Fruit fly (Drosophila melanogaster) whole organism, embryonic: Measurements from ENCODE around the gene Rnf146.

Experiments
- Adf1 ChIP-seq: fragments of 200-800 bp; sonication (Bioruptor generic); IDR thresholded peaks from 2 replicates; pipeline ENCODE4 v1.3.6; 2022; ENCODE audit warnings: missing biosample characterization, missing genetic modification characterization
- Asciz ChIP-seq: fragments of 200-800 bp; sonication (Bioruptor generic); optimal IDR thresholded peaks from 2 replicates; lab custom pipeline; 2017; ENCODE audit warnings: missing biosample characterization, mild to moderate bottlenecking, missing genetic modification characterization, missing genetic modification reagents
- B-H2 ChIP-seq: fragments of 200-800 bp; sonication (Bioruptor generic); optimal IDR thresholded peaks from 2 replicates; lab custom pipeline; 2018; ENCODE audit warnings: missing biosample characterization, mild to moderate bottlenecking, missing genetic modification characterization
- CG10462 ChIP-seq: fragments of 200-800 bp; sonication (Bioruptor generic); optimal IDR thresholded peaks from 2 replicates; lab custom pipeline; 2016; ENCODE audit warnings: missing biosample characterization, missing genetic modification characterization
- CG11456 ChIP-seq: fragments of 200-800 bp; sonication (Bioruptor generic); IDR thresholded peaks from 3 replicates; pipeline ENCODE4 v1.3.6; 2022; ENCODE audit warnings: missing biosample characterization, missing genetic modification characterization
- CG1233 ChIP-seq: fragments of 200-800 bp; sonication (Bioruptor generic); optimal IDR thresholded peaks from 4 replicates; lab custom pipeline; 2018; ENCODE audit warnings: missing biosample characterization, mild to moderate bottlenecking, missing genetic modification characterization
- CG15269 ChIP-seq: fragments of 200-800 bp; sonication (Bioruptor generic); optimal IDR thresholded peaks from 2 replicates; lab custom pipeline; 2018; ENCODE audit warnings: missing biosample characterization, mild to moderate bottlenecking, missing genetic modification characterization, moderate library complexity
- CG1529 ChIP-seq: fragments of 200-800 bp; sonication (Bioruptor generic); optimal IDR thresholded peaks from 3 replicates; lab custom pipeline; 2018; ENCODE audit warnings: missing biosample characterization, missing genetic modification characterization
- CG2116 ChIP-seq: fragments of 200-800 bp; sonication (Bioruptor generic); optimal IDR thresholded peaks from 3 replicates; lab custom pipeline; 2018; ENCODE audit warnings: missing biosample characterization, mild to moderate bottlenecking, missing genetic modification characterization
- CG3281 ChIP-seq: fragments of 200-800 bp; sonication (Bioruptor generic); optimal IDR thresholded peaks from 3 replicates; lab custom pipeline; 2017; ENCODE audit warnings: missing biosample characterization, mild to moderate bottlenecking, missing genetic modification characterization
- CG34376 ChIP-seq: fragments of 200-800 bp; sonication (Bioruptor generic); optimal IDR thresholded peaks from 2 replicates; lab custom pipeline; 2018; ENCODE audit warnings: missing biosample characterization, mild to moderate bottlenecking, missing genetic modification characterization
- CG3847 ChIP-seq: fragments of 200-800 bp; sonication (Bioruptor generic); IDR thresholded peaks from 2 replicates; pipeline ENCODE4 v1.3.6; 2022; ENCODE audit warnings: missing biosample characterization, missing genetic modification characterization
- CG4328 ChIP-seq: fragments of 200-800 bp; sonication (Bioruptor generic); optimal IDR thresholded peaks from 3 replicates; lab custom pipeline; 2017; ENCODE audit warnings: missing biosample characterization, missing genetic modification reagents, missing genetic modification characterization
- CG7745 ChIP-seq: fragments of 200-800 bp; sonication (Bioruptor generic); optimal IDR thresholded peaks from 2 replicates; lab custom pipeline; 2018; ENCODE audit warnings: missing biosample characterization, mild to moderate bottlenecking, missing genetic modification characterization, moderate library complexity
- CG7786 ChIP-seq: fragments of 200-800 bp; sonication (Bioruptor generic); optimal IDR thresholded peaks from 2 replicates; lab custom pipeline; 2016; ENCODE audit warnings: missing biosample characterization, missing genetic modification characterization
- Doc2 ChIP-seq: fragments of 200-800 bp; sonication (Bioruptor generic); IDR thresholded peaks from 2 replicates; pipeline ENCODE4 v1.3.6; 2022; ENCODE audit warnings: missing biosample characterization, missing genetic modification characterization
- Fer1 ChIP-seq: fragments of 200-800 bp; sonication (Bioruptor generic); optimal IDR thresholded peaks from 2 replicates; lab custom pipeline; 2017; ENCODE audit warnings: missing biosample characterization, mild to moderate bottlenecking, missing genetic modification characterization
- Fer2 ChIP-seq: fragments of 200-800 bp; sonication (Bioruptor generic); optimal IDR thresholded peaks from 2 replicates; lab custom pipeline; 2018; ENCODE audit warnings: missing biosample characterization, mild to moderate bottlenecking, missing genetic modification characterization, moderate library complexity
- Fer3 ChIP-seq: fragments of 200-800 bp; sonication (Bioruptor generic); optimal IDR thresholded peaks from 2 replicates; lab custom pipeline; 2018; ENCODE audit warnings: missing biosample characterization, mild to moderate bottlenecking, missing genetic modification characterization, moderate library complexity
- H2.0 ChIP-seq: fragments of 200-800 bp; sonication (Bioruptor generic); IDR thresholded peaks from 2 replicates; pipeline ENCODE4 v1.3.6; 2022; ENCODE audit warnings: missing biosample characterization, missing genetic modification characterization
- HHEX ChIP-seq: fragments of 200-800 bp; sonication (Bioruptor generic); optimal IDR thresholded peaks from 3 replicates; lab custom pipeline; 2017; ENCODE audit warnings: missing biosample characterization, mild to moderate bottlenecking, missing genetic modification characterization, missing genetic modification reagents
- Hmr ChIP-seq: fragments of 200-800 bp; sonication (Bioruptor generic); optimal IDR thresholded peaks from 3 replicates; lab custom pipeline; 2017; ENCODE audit warnings: mild to moderate bottlenecking, missing biosample characterization, missing genetic modification reagents, missing genetic modification characterization
- Hr3 ChIP-seq: fragments of 200-800 bp; sonication (Bioruptor generic); optimal IDR thresholded peaks from 3 replicates; lab custom pipeline; 2016; ENCODE audit warnings: missing biosample characterization, missing genetic modification characterization
- Jarid2 ChIP-seq: fragments of 200-800 bp; sonication (Bioruptor generic); optimal IDR thresholded peaks from 3 replicates; lab custom pipeline; 2017; ENCODE audit warnings: mild to moderate bottlenecking, missing biosample characterization, missing genetic modification reagents, missing genetic modification characterization
- NC2β ChIP-seq: fragments of 200-800 bp; sonication (Bioruptor generic); optimal IDR thresholded peaks from 2 replicates; lab custom pipeline; 2016; ENCODE audit warnings: missing biosample characterization, missing genetic modification characterization
- NfI ChIP-seq: fragments of 200-800 bp; sonication (Bioruptor generic); optimal IDR thresholded peaks from 3 replicates; lab custom pipeline; 2018; ENCODE audit warnings: missing biosample characterization, mild to moderate bottlenecking, missing genetic modification characterization, moderate library complexity
- Pdp1 ChIP-seq, 2 experiments: fragments of 200-800 bp; sonication (Bioruptor generic); optimal IDR thresholded peaks; 3 replicates each; lab custom pipeline; 2016; ENCODE audit warnings: missing biosample characterization in 2 of 2, missing genetic modification characterization in 2 of 2, mild to moderate bottlenecking in 1 of 2, moderate library complexity in 1 of 2
- ab ChIP-seq: fragments of 200-800 bp; sonication (Bioruptor generic); optimal IDR thresholded peaks from 2 replicates; lab custom pipeline; 2016; ENCODE audit warnings: missing biosample characterization, missing genetic modification characterization
- abd-A ChIP-seq: fragments of 200-800 bp; sonication (Bioruptor generic); optimal IDR thresholded peaks from 3 replicates; lab custom pipeline; 2019; ENCODE audit warnings: missing biosample characterization, mild to moderate bottlenecking, missing genetic modification characterization, moderate library complexity
- btn ChIP-seq: fragments of 200-800 bp; sonication (Bioruptor generic); optimal IDR thresholded peaks from 2 replicates; lab custom pipeline; 2016; ENCODE audit warnings: missing biosample characterization, missing genetic modification characterization
- chm ChIP-seq: fragments of 200-800 bp; sonication (Bioruptor generic); IDR thresholded peaks from 2 replicates; pipeline ENCODE4 v1.3.6; 2022; ENCODE audit warnings: missing biosample characterization, missing genetic modification characterization
- ci ChIP-seq: fragments of 200-800 bp; sonication (Bioruptor generic); IDR thresholded peaks from 3 replicates; pipeline ENCODE4 v1.3.6; 2022; ENCODE audit warnings: missing biosample characterization, missing genetic modification characterization
- danr ChIP-seq: fragments of 200-800 bp; sonication (Bioruptor generic); IDR thresholded peaks from 2 replicates; pipeline ENCODE4 v1.3.6; 2022; ENCODE audit warnings: missing biosample characterization, missing genetic modification characterization
- gro ChIP-seq: fragments of 200-800 bp; sonication (Bioruptor generic); optimal IDR thresholded peaks from 2 replicates; lab custom pipeline; 2016; ENCODE audit warnings: missing biosample characterization, missing genetic modification characterization
- gsb ChIP-seq: fragments of 200-800 bp; sonication (Bioruptor generic); IDR thresholded peaks from 2 replicates; pipeline ENCODE4 v1.3.6; 2022; ENCODE audit warnings: missing biosample characterization, missing genetic modification characterization
- gsb-n ChIP-seq: fragments of 200-800 bp; sonication (Bioruptor generic); optimal IDR thresholded peaks from 3 replicates; lab custom pipeline; 2018; ENCODE audit warnings: missing biosample characterization, mild to moderate bottlenecking, missing genetic modification characterization
- peb ChIP-seq: fragments of 200-800 bp; sonication (Bioruptor generic); IDR thresholded peaks from 2 replicates; pipeline ENCODE4 v1.3.6; 2022; ENCODE audit warnings: missing biosample characterization, missing genetic modification characterization
- phol ChIP-seq: fragments of 200-800 bp; sonication (Bioruptor generic); optimal IDR thresholded peaks from 3 replicates; lab custom pipeline; 2018; ENCODE audit warnings: missing biosample characterization, mild to moderate bottlenecking, missing genetic modification characterization, moderate library complexity
- pita ChIP-seq: fragments of 200-800 bp; sonication (Bioruptor generic); optimal IDR thresholded peaks from 2 replicates; lab custom pipeline; 2017; ENCODE audit warnings: missing biosample characterization, mild to moderate bottlenecking, missing genetic modification characterization
- pnt ChIP-seq: fragments of 200-800 bp; sonication (Bioruptor generic); optimal IDR thresholded peaks from 3 replicates; lab custom pipeline; 2016; ENCODE audit warnings: missing biosample characterization, missing genetic modification characterization
- schlank ChIP-seq: fragments of 200-800 bp; sonication (Bioruptor generic); optimal IDR thresholded peaks from 2 replicates; lab custom pipeline; 2018; ENCODE audit warnings: missing biosample characterization, mild to moderate bottlenecking, missing genetic modification characterization
- sd ChIP-seq: fragments of 200-800 bp; sonication (Bioruptor generic); optimal IDR thresholded peaks from 3 replicates; lab custom pipeline; 2018; ENCODE audit warnings: missing biosample characterization, mild to moderate bottlenecking, missing genetic modification characterization, moderate library complexity
- sqz ChIP-seq: fragments of 200-800 bp; sonication (Bioruptor generic); optimal IDR thresholded peaks from 3 replicates; lab custom pipeline; 2018; ENCODE audit warnings: missing biosample characterization, mild to moderate bottlenecking, missing genetic modification characterization
- twi ChIP-seq: fragments of 200-800 bp; optimal IDR thresholded peaks from 2 replicates; lab custom pipeline; 2019; ENCODE audit warnings: missing biosample characterization, mild to moderate bottlenecking, missing genetic modification characterization, moderate library complexity

The Rnf146 gene

DNA sequence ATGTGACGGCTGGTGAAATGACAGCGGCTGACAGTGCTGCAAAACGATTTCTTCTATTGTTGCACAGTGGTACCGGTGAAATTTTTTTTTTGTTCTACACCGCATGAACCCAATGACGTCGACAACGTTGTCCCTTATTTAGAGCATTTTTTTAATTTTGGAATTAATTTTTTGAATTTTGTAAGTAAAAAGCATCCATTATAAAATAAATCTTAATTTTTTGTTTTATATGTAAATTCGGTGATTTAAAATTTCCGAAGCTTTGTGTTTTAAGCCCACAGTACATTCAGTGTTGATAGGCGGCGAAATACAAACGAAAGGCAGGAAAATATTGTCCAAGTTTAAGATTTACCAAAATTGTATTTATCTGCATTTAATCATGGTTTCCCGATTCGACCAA is 30.4 kb downstream of the Rnf146 start, which contains the start of the genes Lon and PIG-F (continued):
- TF ChIP-seq CG7745 (tag; lab: Kevin White, UChicago) (peak; percentile 88), CG2116 (GFP tag; lab: Kevin White, UChicago) (peak; percentile 92), CG3281 (peak; percentile 99), Pdp1 (GFP tag; optimal IDR thresholded peaks at IDR 0.05; lab: Kevin White, UChicago) (peak; percentile 99), H2.0 (GFP tag; lab: Robert Waterston, UW) (peak; percentile 96), ci (GFP tag; lab: Robert Waterston, UW) (peak; percentile 98), chm (peak; percentile 94), Fer1 (GFP tag; lab: Kevin White, UChicago) (peak; percentile 99), CG1529 (GFP tag; lab: Kevin White, UChicago) (peak; percentile 99), NfI (GFP tag; lab: Kevin White, UChicago) (peak; percentile 99), ab (GFP tag; lab: Kevin White, UChicago) (peak; percentile 96), abd-A (tag; lab: Kevin White, UChicago) (no peak), sqz (peak; percentile 99), HHEX (peak; percentile 99), danr (GFP tag; lab: Robert Waterston, UW) (peak; percentile 97), Hmr (peak; percentile 99), Fer3 (peak; percentile 99), gsb (GFP tag; lab: Robert Waterston, UW) (peak; percentile 96), CG4328 (GFP tag; lab: Kevin White, UChicago) (peak; percentile 99), schlank (tag; lab: Kevin White, UChicago) (peak; percentile 93), btn (peak; percentile 89), gsb-n (tag; lab: Kevin White, UChicago) (peak; percentile 99), CG11456 (GFP tag; lab: Robert Waterston, UW) (peak; percentile 97), gro (GFP tag; lab: Kevin White, UChicago) (peak; percentile 98), Doc2 (GFP tag; lab: Robert Waterston, UW) (peak; percentile 96), peb (GFP tag; lab: Robert Waterston, UW) (peak; percentile 98), Jarid2 (peak; percentile 94), CG1233 (GFP tag; lab: Kevin White, UChicago) (peak; percentile 99), CG34376 (GFP tag; lab: Kevin White, UChicago) (peak; percentile 99), Adf1 (GFP tag; lab: Robert Waterston, UW) (peak; percentile 88), CG15269 (tag; lab: Kevin White, UChicago) (peak; percentile 99), Hr3 (peak; percentile 100), B-H2 (peak; percentile 99), Fer2 (tag; lab: Kevin White, UChicago) (peak; percentile 99), pnt (GFP tag; lab: Kevin White, UChicago) (peak; percentile 98), CG7786 (GFP tag; lab: Kevin White, UChicago) (peak; percentile 97), sd (tag; lab: Kevin White, UChicago) (no peak), CG3847 (GFP tag; lab: Robert Waterston, UW) (peak; percentile 99), phol (tag; lab: Kevin White, UChicago) (peak; percentile 99), Asciz (peak; percentile 99), pita (GFP tag; lab: Kevin White, UChicago) (no peak), CG10462 (GFP tag; lab: Kevin White, UChicago) (peak; percentile 99), NC2β (GFP tag; lab: Kevin White, UChicago) (peak; percentile 97), twi (peak; percentile 99)
